Worm (Caenorhabditis elegans) whole organism, mixed stage, embryonic: ENCODE measurements around the gene T21B6.3.
A peak's percentile ranks its signal among the peaks of the same experiment; 100 is the strongest.

Source experiments
- M03D4.4 ChIP-seq: sonication (generic microtip); optimal IDR thresholded peaks from 2 replicates; lab custom pipeline; 2017; ENCODE audit warnings: mild to moderate bottlenecking, missing genetic modification characterization, missing compliant biosample characterization
- bed-3 ChIP-seq: fragments of 200-800 bp; sonication (Bioruptor generic); optimal IDR thresholded peaks from 3 replicates; lab custom pipeline; 2018; ENCODE audit warnings: mild to moderate bottlenecking, missing genetic modification characterization, moderate library complexity, missing compliant biosample characterization
- blmp-1 ChIP-seq: fragments of 150-350 bp; optimal IDR thresholded peaks from 2 replicates; lab custom pipeline; 2014; ENCODE audit warnings: missing biosample characterization, missing genetic modification characterization
- ceh-39 ChIP-seq: fragments of 150-350 bp; optimal IDR thresholded peaks from 2 replicates; lab custom pipeline; 2014; ENCODE audit warnings: missing biosample characterization, missing genetic modification characterization
- ceh-43 ChIP-seq: fragments of 200-800 bp; sonication (Bioruptor generic); optimal IDR thresholded peaks from 2 replicates; lab custom pipeline; 2018; ENCODE audit warnings: mild to moderate bottlenecking, missing genetic modification characterization, moderate library complexity, missing compliant biosample characterization
- ceh-83 ChIP-seq: fragments of 200-800 bp; sonication (Bioruptor generic); optimal IDR thresholded peaks from 2 replicates; lab custom pipeline; 2018; ENCODE audit warnings: mild to moderate bottlenecking, missing genetic modification characterization, missing compliant biosample characterization
- ces-1 ChIP-seq: fragments of 150-350 bp; optimal IDR thresholded peaks from 2 replicates; lab custom pipeline; 2014; ENCODE audit warnings: missing biosample characterization, missing genetic modification reagents, missing genetic modification characterization
- cnd-1 ChIP-seq: fragments of 200-800 bp; sonication (Bioruptor generic); optimal IDR thresholded peaks from 2 replicates; lab custom pipeline; 2018; ENCODE audit warnings: mild to moderate bottlenecking, missing genetic modification characterization, missing compliant biosample characterization
- drap-1 ChIP-seq: fragments of 200-800 bp; sonication (Bioruptor generic); optimal IDR thresholded peaks from 3 replicates; lab custom pipeline; 2018; ENCODE audit warnings: mild to moderate bottlenecking, missing genetic modification characterization, missing compliant biosample characterization
- elt-1 ChIP-seq: sonication (generic microtip); optimal IDR thresholded peaks from 2 replicates; lab custom pipeline; 2017; ENCODE audit warnings: missing genetic modification characterization, mild to moderate bottlenecking, missing compliant biosample characterization, antibody characterized with exemption, moderate library complexity, borderline replicate concordance; ENCODE audit not compliant: insufficient read depth
- flh-1 ChIP-seq: fragments of 200-800 bp; sonication (Bioruptor generic); optimal IDR thresholded peaks from 2 replicates; lab custom pipeline; 2018; ENCODE audit warnings: mild to moderate bottlenecking, missing genetic modification characterization, moderate library complexity, missing compliant biosample characterization
- ham-2 ChIP-seq: fragments of 200-800 bp; sonication (Bioruptor generic); optimal IDR thresholded peaks from 2 replicates; lab custom pipeline; 2018; ENCODE audit warnings: mild to moderate bottlenecking, missing genetic modification characterization, missing compliant biosample characterization
- hlh-1 ChIP-seq: fragments of 150-350 bp; optimal IDR thresholded peaks from 2 replicates; lab custom pipeline; 2014; ENCODE audit warnings: missing biosample characterization, missing genetic modification reagents, missing genetic modification characterization
- lin-13 ChIP-seq: fragments of 150-350 bp; optimal IDR thresholded peaks from 2 replicates; lab custom pipeline; 2014; ENCODE audit warnings: missing biosample characterization, missing genetic modification characterization
- lin-32 ChIP-seq: fragments of 200-800 bp; sonication (Bioruptor generic); optimal IDR thresholded peaks from 2 replicates; lab custom pipeline; 2018; ENCODE audit warnings: mild to moderate bottlenecking, missing genetic modification characterization, missing compliant biosample characterization
- lsy-2 ChIP-seq: fragments of 150-350 bp; optimal IDR thresholded peaks from 2 replicates; lab custom pipeline; 2014; ENCODE audit warnings: missing biosample characterization, missing genetic modification characterization
- mab-5 ChIP-seq: fragments of 150-350 bp; optimal IDR thresholded peaks from 2 replicates; lab custom pipeline; 2014; ENCODE audit warnings: missing biosample characterization, missing genetic modification characterization
- mep-1 ChIP-seq: fragments of 150-350 bp; optimal IDR thresholded peaks from 2 replicates; lab custom pipeline; 2017; ENCODE audit warnings: missing biosample characterization, missing genetic modification reagents, missing genetic modification characterization, inconsistent platforms
- mls-2 ChIP-seq: sonication (generic microtip); optimal IDR thresholded peaks from 2 replicates; lab custom pipeline; 2016; ENCODE audit warnings: mild to moderate bottlenecking, missing genetic modification characterization, moderate library complexity, missing compliant biosample characterization
- nhr-12 ChIP-seq: fragments of 150-350 bp; optimal IDR thresholded peaks from 2 replicates; lab custom pipeline; 2014; ENCODE audit warnings: missing biosample characterization, missing genetic modification characterization
- nhr-2 ChIP-seq: fragments of 150-350 bp; optimal IDR thresholded peaks from 2 replicates; lab custom pipeline; 2014; ENCODE audit warnings: missing biosample characterization, missing genetic modification characterization
- nhr-237 ChIP-seq: fragments of 150-350 bp; optimal IDR thresholded peaks from 2 replicates; lab custom pipeline; 2014; ENCODE audit warnings: missing biosample characterization, missing genetic modification characterization
- nhr-28 ChIP-seq: fragments of 150-350 bp; optimal IDR thresholded peaks from 2 replicates; lab custom pipeline; 2014; ENCODE audit warnings: missing biosample characterization, missing genetic modification characterization
- nhr-76 ChIP-seq: sonication (generic microtip); optimal IDR thresholded peaks from 2 replicates; lab custom pipeline; 2017; ENCODE audit warnings: missing biosample characterization, missing genetic modification characterization
- pha-4 ChIP-seq: fragments of 150-350 bp; optimal IDR thresholded peaks from 2 replicates; lab custom pipeline; 2018; ENCODE audit warnings: missing biosample characterization, missing genetic modification reagents, missing genetic modification characterization
- sem-2 ChIP-seq: fragments of 200-800 bp; sonication (Bioruptor generic); optimal IDR thresholded peaks from 2 replicates; lab custom pipeline; 2018; ENCODE audit warnings: mild to moderate bottlenecking, missing genetic modification characterization, missing compliant biosample characterization
- snpc-4 ChIP-seq: fragments of 150-350 bp; optimal IDR thresholded peaks from 2 replicates; lab custom pipeline; 2014; ENCODE audit warnings: missing biosample characterization, missing genetic modification characterization
- sptf-1 ChIP-seq: sonication (generic microtip); optimal IDR thresholded peaks from 2 replicates; lab custom pipeline; 2017; ENCODE audit warnings: mild to moderate bottlenecking, missing genetic modification characterization, moderate library complexity, missing compliant biosample characterization
- tbx-8 ChIP-seq: fragments of 200-800 bp; sonication (Bioruptor generic); optimal IDR thresholded peaks from 2 replicates; lab custom pipeline; 2018; ENCODE audit warnings: mild to moderate bottlenecking, missing genetic modification characterization, moderate library complexity, missing compliant biosample characterization
- unc-120 ChIP-seq: sonication (generic microtip); optimal IDR thresholded peaks from 2 replicates; lab custom pipeline; 2017; ENCODE audit warnings: missing genetic modification characterization, missing compliant biosample characterization; ENCODE audit not compliant: poor library complexity, severe bottlenecking
- unc-39 ChIP-seq: fragments of 150-350 bp; optimal IDR thresholded peaks from 2 replicates; lab custom pipeline; 2014; ENCODE audit warnings: missing biosample characterization, missing genetic modification characterization
- unc-62 ChIP-seq: fragments of 150-350 bp; optimal IDR thresholded peaks from 2 replicates; lab custom pipeline; 2014; ENCODE audit warnings: missing biosample characterization, missing genetic modification reagents, missing genetic modification characterization
- zip-8 ChIP-seq: fragments of 150-350 bp; optimal IDR thresholded peaks from 2 replicates; lab custom pipeline; 2014; ENCODE audit warnings: missing biosample characterization, missing genetic modification characterization

The T21B6.3 gene

ce11 chrX:10981374-10981773, 32.6 kb upstream of the T21B6.3 start:
- no peak for TF ChIP-seq nhr-237 (tag; lab: Kevin White, UChicago)
- TF ChIP-seq unc-120, result no peak
- TF ChIP-seq M03D4.4 (tag; lab: Kevin White, UChicago), result no peak
- TF ChIP-seq blmp-1, result no peak
- TF ChIP-seq tbx-8 (GFP tag; lab: Kevin White, UChicago), result no peak
- TF ChIP-seq bed-3 (GFP tag; lab: Kevin White, UChicago), result no peak
- no peak for TF ChIP-seq elt-1 (tag; lab: Kevin White, UChicago)
- no peak for TF ChIP-seq snpc-4
- no peak for TF ChIP-seq mab-5 (tag; lab: Kevin White, UChicago)
- no peak for TF ChIP-seq ceh-43 (GFP tag; lab: Kevin White, UChicago)
- no peak for TF ChIP-seq nhr-28 (tag; lab: Kevin White, UChicago)
- TF ChIP-seq ham-2 (GFP tag; lab: Kevin White, UChicago), result no peak

DNA sequence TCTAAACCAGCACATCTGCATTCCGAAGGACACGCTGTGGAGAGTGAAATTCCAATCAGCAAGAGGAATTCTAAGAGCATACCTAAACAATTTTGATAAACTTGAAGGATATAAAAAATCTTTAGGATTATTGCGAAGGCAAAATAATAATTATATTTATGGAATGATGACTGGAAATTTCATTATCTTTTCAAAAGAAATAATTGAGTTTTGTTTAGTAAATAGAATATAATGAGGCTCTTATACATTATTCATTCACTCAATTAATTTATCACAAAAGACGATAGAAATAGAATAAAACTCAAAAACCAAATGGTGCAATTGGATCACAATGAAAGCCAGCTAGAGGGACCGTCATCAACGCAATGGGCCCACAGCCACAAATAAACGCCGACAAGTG, 30.4 kb upstream of the T21B6.3 start, which contains the start of gene pxn-2:
pxn-2 (minus strand) TSS at position 101 of the 400 bp plus-strand sequence.
- TF ChIP-seq ces-1 (peak; percentile 38), mls-2 (tag; lab: Kevin White, UChicago) (no peak), hlh-1 (tag; lab: Kevin White, UChicago) (no peak)
- TF ChIP-seq, all 35 proteins: peak for 1

ce11 chrX:10976447-10977196, 27.9 kb upstream of the T21B6.3 start:
- TF ChIP-seq nhr-2 (tag; lab: Kevin White, UChicago), result no peak

- TF ChIP-seq mep-1 (no peak), nhr-237 (tag; lab: Kevin White, UChicago) (no peak), mab-5 (tag; lab: Kevin White, UChicago) (no peak), cnd-1 (tag; lab: Kevin White, UChicago) (no peak), flh-1 (GFP tag; lab: Kevin White, UChicago) (no peak), sem-2 (GFP tag; lab: Kevin White, UChicago) (no peak)
Observed at ce11 chrX:10971118-10971517, 22.4 kb upstream of the T21B6.3 start.

- TF ChIP-seq flh-1 (GFP tag; lab: Kevin White, UChicago) (no peak), ceh-39 (tag; lab: Kevin White, UChicago) (no peak), lin-13 (no peak), lsy-2 (tag; lab: Kevin White, UChicago) (no peak), nhr-76 (tag; lab: Kevin White, UChicago) (no peak), unc-39 (tag; lab: Kevin White, UChicago) (no peak), mab-5 (tag; lab: Kevin White, UChicago) (no peak), sptf-1 (tag; lab: Kevin White, UChicago) (no peak), lin-32 (GFP tag; lab: Kevin White, UChicago) (no peak), mls-2 (tag; lab: Kevin White, UChicago) (no peak), nhr-237 (tag; lab: Kevin White, UChicago) (no peak), nhr-2 (tag; lab: Kevin White, UChicago) (no peak), sem-2 (GFP tag; lab: Kevin White, UChicago) (no peak), pha-4 (tag; lab: Kevin White, UChicago) (no peak), blmp-1 (no peak), snpc-4 (no peak)
Observed at ce11 chrX:10970629-10971028, 21.9 kb upstream of the T21B6.3 start, which contains the start of gene K09C8.8. K09C8.8 (plus strand) TSS chrX:10970929.

ce11 chrX:10967698-10968097, 18.9 kb upstream of the T21B6.3 start, which contains the start of gene K09C8.9:
K09C8.9 (minus strand) TSS chrX:10967798.
- no peak for TF ChIP-seq M03D4.4 (tag; lab: Kevin White, UChicago)
- no peak for TF ChIP-seq nhr-76 (tag; lab: Kevin White, UChicago)
- TF ChIP-seq drap-1, result no peak
- no peak for TF ChIP-seq lin-13
- no peak for TF ChIP-seq elt-1 (tag; lab: Kevin White, UChicago)
- TF ChIP-seq unc-62 (GFP tag; lab: Kevin White, UChicago), result no peak
- TF ChIP-seq nhr-28 (tag; lab: Kevin White, UChicago), result no peak
- no peak for TF ChIP-seq flh-1 (GFP tag; lab: Kevin White, UChicago)
- no peak for TF ChIP-seq nhr-12 (tag; lab: Kevin White, UChicago)
- TF ChIP-seq ceh-83, result no peak
- TF ChIP-seq bed-3 (GFP tag; lab: Kevin White, UChicago), result no peak
- no peak for TF ChIP-seq unc-120
- no peak for TF ChIP-seq zip-8 (tag; lab: Kevin White, UChicago)
- TF ChIP-seq mab-5 (tag; lab: Kevin White, UChicago), result no peak
